Fruit fly (Drosophila melanogaster) whole organism, prepupa: ENCODE measurements around the gene CG5446.
A peak's percentile ranks its signal among the peaks of the same experiment; 100 is the strongest.

ENCODE experiments used
- Blimp-1 ChIP-seq: fragments of 200-800 bp; sonication (Bioruptor generic); optimal IDR thresholded peaks from 3 replicates; lab custom pipeline; 2017; ENCODE audit warnings: missing biosample characterization, missing genetic modification characterization, mild to moderate bottlenecking, moderate library complexity, missing genetic modification reagents
- CG10669 ChIP-seq: fragments of 200-800 bp; sonication (Bioruptor generic); optimal IDR thresholded peaks from 3 replicates; lab custom pipeline; 2018; ENCODE audit warnings: missing biosample characterization, mild to moderate bottlenecking, missing genetic modification characterization, moderate library complexity
- CG11294 ChIP-seq: fragments of 200-800 bp; sonication (Bioruptor generic); IDR thresholded peaks from 2 replicates; pipeline ENCODE4 v1.3.6; 2022; ENCODE audit warnings: missing biosample characterization, missing genetic modification characterization
- CG11762 ChIP-seq: fragments of 200-800 bp; sonication (Bioruptor generic); optimal IDR thresholded peaks from 3 replicates; lab custom pipeline; 2016; ENCODE audit warnings: missing biosample characterization, missing genetic modification characterization; ENCODE audit not compliant: insufficient read depth
- CG15336 ChIP-seq: fragments of 200-800 bp; sonication (Bioruptor generic); IDR thresholded peaks from 2 replicates; pipeline ENCODE4 v1.3.6; 2022; ENCODE audit warnings: missing biosample characterization, missing genetic modification characterization
- CG3032 ChIP-seq: fragments of 200-800 bp; optimal IDR thresholded peaks from 2 replicates; lab custom pipeline; 2019; ENCODE audit warnings: missing biosample characterization, mild to moderate bottlenecking, missing genetic modification characterization, moderate library complexity
- CG31627 ChIP-seq: fragments of 200-800 bp; sonication (Bioruptor generic); optimal IDR thresholded peaks from 3 replicates; lab custom pipeline; 2016; ENCODE audit warnings: missing biosample characterization, missing genetic modification characterization
- CG32006 ChIP-seq: fragments of 200-800 bp; sonication (Bioruptor generic); optimal IDR thresholded peaks from 3 replicates; lab custom pipeline; 2017; ENCODE audit warnings: missing biosample characterization, mild to moderate bottlenecking, missing genetic modification characterization
- CG34406 ChIP-seq: fragments of 200-800 bp; sonication (Bioruptor generic); optimal IDR thresholded peaks from 3 replicates; lab custom pipeline; 2016; ENCODE audit warnings: missing biosample characterization, missing genetic modification characterization
- CG6792 ChIP-seq: fragments of 200-800 bp; sonication (Bioruptor generic); optimal IDR thresholded peaks from 3 replicates; lab custom pipeline; 2016; ENCODE audit warnings: missing biosample characterization, missing genetic modification characterization
- CG6808 ChIP-seq: fragments of 200-800 bp; sonication (Bioruptor generic); optimal IDR thresholded peaks from 3 replicates; lab custom pipeline; 2017; ENCODE audit warnings: missing biosample characterization, missing genetic modification characterization, mild to moderate bottlenecking, moderate library complexity, missing genetic modification reagents
- CG6854 ChIP-seq: fragments of 200-800 bp; sonication (Bioruptor generic); optimal IDR thresholded peaks from 2 replicates; lab custom pipeline; 2017; ENCODE audit warnings: missing biosample characterization, mild to moderate bottlenecking, missing genetic modification characterization
- CG8119 ChIP-seq: fragments of 200-800 bp; sonication (Bioruptor generic); IDR thresholded peaks from 3 replicates; pipeline ENCODE4 v1.3.6; 2022; ENCODE audit warnings: missing biosample characterization, missing genetic modification characterization
- CG8632 ChIP-seq: fragments of 200-800 bp; sonication (Bioruptor generic); optimal IDR thresholded peaks from 3 replicates; lab custom pipeline; 2016; ENCODE audit warnings: missing biosample characterization, missing genetic modification characterization
- Eip75B ChIP-seq: fragments of 200-800 bp; sonication (Bioruptor generic); optimal IDR thresholded peaks from 3 replicates; lab custom pipeline; 2016; ENCODE audit warnings: missing biosample characterization, missing genetic modification characterization
- Eip78C ChIP-seq: fragments of 200-800 bp; sonication (Bioruptor generic); peaks from one replicate; lab custom pipeline; 2016; ENCODE audit warnings: missing biosample characterization, missing genetic modification characterization
- Ets21C ChIP-seq: fragments of 200-800 bp; sonication (Bioruptor generic); optimal IDR thresholded peaks from 3 replicates; lab custom pipeline; 2016; ENCODE audit warnings: missing biosample characterization, missing genetic modification characterization
- Hr39 ChIP-seq: fragments of 200-800 bp; sonication (Bioruptor generic); optimal IDR thresholded peaks from 2 replicates; lab custom pipeline; 2016; ENCODE audit warnings: missing biosample characterization, missing genetic modification characterization
- Hr4 ChIP-seq: fragments of 200-800 bp; sonication (Bioruptor generic); optimal IDR thresholded peaks from 3 replicates; lab custom pipeline; 2016; ENCODE audit warnings: missing biosample characterization, missing genetic modification characterization
- Met ChIP-seq: fragments of 200-800 bp; sonication (Bioruptor generic); optimal IDR thresholded peaks from 3 replicates; lab custom pipeline; 2016; ENCODE audit warnings: missing biosample characterization, missing genetic modification characterization
- OdsH ChIP-seq: fragments of 200-800 bp; sonication (Bioruptor generic); optimal IDR thresholded peaks from 3 replicates; lab custom pipeline; 2016; ENCODE audit warnings: missing biosample characterization, missing genetic modification characterization
- Smox ChIP-seq: fragments of 200-800 bp; sonication (Bioruptor generic); optimal IDR thresholded peaks from 3 replicates; lab custom pipeline; 2016; ENCODE audit warnings: missing biosample characterization, missing genetic modification characterization
- Sox102F ChIP-seq: fragments of 200-800 bp; sonication (Bioruptor generic); optimal IDR thresholded peaks from 2 replicates; lab custom pipeline; 2016; ENCODE audit warnings: missing biosample characterization, mild to moderate bottlenecking, missing genetic modification characterization
- Sox14 ChIP-seq: fragments of 200-800 bp; sonication (Bioruptor generic); optimal IDR thresholded peaks from 3 replicates; lab custom pipeline; 2016; ENCODE audit warnings: missing biosample characterization, missing genetic modification characterization
- Sox15 ChIP-seq: fragments of 200-800 bp; sonication (Bioruptor generic); optimal IDR thresholded peaks from 3 replicates; lab custom pipeline; 2016; ENCODE audit warnings: missing biosample characterization, missing genetic modification characterization
- acj6 ChIP-seq: fragments of 200-800 bp; sonication (Bioruptor generic); optimal IDR thresholded peaks from 3 replicates; lab custom pipeline; 2016; ENCODE audit warnings: missing biosample characterization, missing genetic modification characterization
- dac ChIP-seq: fragments of 200-800 bp; sonication (Bioruptor generic); optimal IDR thresholded peaks from 2 replicates; lab custom pipeline; 2017; ENCODE audit warnings: missing biosample characterization, mild to moderate bottlenecking, missing genetic modification characterization
- eg ChIP-seq: fragments of 200-800 bp; sonication (Bioruptor generic); IDR thresholded peaks from 3 replicates; pipeline ENCODE4 v1.3.6; 2022; ENCODE audit warnings: missing biosample characterization, missing genetic modification characterization
- esn ChIP-seq: fragments of 200-800 bp; sonication (Bioruptor generic); optimal IDR thresholded peaks from 2 replicates; lab custom pipeline; 2016; ENCODE audit warnings: missing biosample characterization, mild to moderate bottlenecking, missing genetic modification characterization, moderate library complexity
- fkh ChIP-seq: fragments of 200-800 bp; sonication (Bioruptor generic); optimal IDR thresholded peaks from 3 replicates; lab custom pipeline; 2017; ENCODE audit warnings: missing biosample characterization, mild to moderate bottlenecking, missing genetic modification characterization, moderate library complexity
- lz ChIP-seq: fragments of 200-800 bp; sonication (Bioruptor generic); optimal IDR thresholded peaks from 3 replicates; lab custom pipeline; 2016; ENCODE audit warnings: missing biosample characterization, missing genetic modification characterization
- net ChIP-seq: fragments of 200-800 bp; sonication (Bioruptor generic); optimal IDR thresholded peaks from 3 replicates; lab custom pipeline; 2016; ENCODE audit warnings: missing biosample characterization, missing genetic modification characterization
- pdm3 ChIP-seq: fragments of 200-800 bp; sonication (Bioruptor generic); optimal IDR thresholded peaks from 3 replicates; lab custom pipeline; 2016; ENCODE audit warnings: missing biosample characterization, missing genetic modification characterization
- salr ChIP-seq, 2 experiments: fragments of 200-800 bp; sonication (Bioruptor generic); optimal IDR thresholded peaks; 3 replicates each; lab custom pipeline; 2016 to 2018; ENCODE audit warnings: missing biosample characterization in 2 of 2, missing genetic modification characterization in 2 of 2, mild to moderate bottlenecking in 1 of 2
- ss ChIP-seq, 2 experiments: fragments of 200-800 bp; sonication (Bioruptor generic); optimal IDR thresholded peaks; 2 replicates in 1 of 2; 3 replicates in 1 of 2; lab custom pipeline; 2017 to 2018; ENCODE audit warnings: mild to moderate bottlenecking in 2 of 2, missing biosample characterization in 2 of 2, missing genetic modification characterization in 2 of 2, moderate library complexity in 1 of 2
- svp ChIP-seq: fragments of 200-800 bp; sonication (Bioruptor generic); peaks from one replicate; lab custom pipeline; 2016; ENCODE audit warnings: missing biosample characterization, missing genetic modification characterization
- topi ChIP-seq: fragments of 200-800 bp; sonication (Bioruptor generic); optimal IDR thresholded peaks from 3 replicates; lab custom pipeline; 2016; ENCODE audit warnings: missing biosample characterization, missing genetic modification characterization
- vri ChIP-seq: fragments of 200-800 bp; sonication (Bioruptor generic); optimal IDR thresholded peaks from 3 replicates; lab custom pipeline; 2016; ENCODE audit warnings: missing biosample characterization, mild to moderate bottlenecking, missing genetic modification characterization

Gene CG5446

dm6 chr2L:12424555-12424954 lies 3.0 kb downstream of the CG5446 start, which contains the start of gene Fam92 (continued):
- TF ChIP-seq CG10669 (GFP tag; lab: Kevin White, UChicago) (peak; percentile 2), ss (GFP tag; optimal IDR thresholded peaks at IDR 0.05; lab: Kevin White, UChicago) (no peak), esn (peak; percentile 71), Eip75B (GFP tag; lab: Kevin White, UChicago) (peak; percentile 22), CG11762 (no peak), CG11294 (GFP tag; lab: Robert Waterston, UW) (no peak)
- TF ChIP-seq, all 60 proteins: peak for 26

DNA sequence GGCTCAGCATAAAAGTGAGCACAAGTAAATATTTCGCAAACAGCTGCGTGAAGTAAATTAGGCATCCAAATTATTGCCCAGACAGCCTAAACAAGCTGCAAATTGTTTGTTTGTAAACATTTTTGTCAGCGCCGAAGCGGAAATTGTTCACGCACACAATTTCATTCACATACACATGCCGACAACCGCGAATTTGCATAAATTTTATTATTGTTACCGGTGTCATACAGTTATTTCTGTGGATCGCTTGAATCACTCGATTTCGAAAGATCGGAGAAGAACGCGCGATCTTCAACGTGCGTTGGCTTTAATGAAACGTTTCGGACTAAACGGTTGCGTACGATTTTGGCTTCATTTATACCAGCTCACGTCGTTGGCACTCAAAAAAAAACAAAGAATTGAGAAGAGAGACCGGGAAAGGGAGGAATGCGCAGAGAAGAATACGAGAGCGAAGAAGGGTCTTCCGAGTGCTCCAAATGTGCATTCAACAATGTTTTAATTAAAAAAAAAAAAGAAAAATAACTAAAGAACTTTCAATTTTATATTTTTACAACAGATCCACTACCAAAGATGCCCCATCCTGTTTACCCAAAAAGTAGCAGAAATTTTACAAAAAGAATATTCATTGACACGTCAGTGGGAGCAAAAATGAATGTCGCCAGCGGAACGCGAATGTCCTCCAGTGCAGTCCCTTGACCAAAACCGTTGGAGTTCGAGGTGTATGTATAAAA lies 4.2 kb downstream of the CG5446 start, which contains the start of gene vir-1:
Gene vir-1 (minus strand): TSS at position 334 of the 731 bp plus-strand sequence.
- TF ChIP-seq svp (GFP tag; lab: Kevin White, UChicago) (no peak), CG8632 (GFP tag; lab: Kevin White, UChicago) (peak; percentile 8), CG32006 (GFP tag; lab: Kevin White, UChicago) (no peak), Hr39 (GFP tag; lab: Kevin White, UChicago) (no peak), esn (peak; percentile 25), CG6808 (peak; percentile 8), Blimp-1 (GFP tag; lab: Kevin White, UChicago) (peak; percentile 52), topi (peak; percentile 33), ss (GFP tag; optimal IDR thresholded peaks at IDR 0.05; lab: Kevin White, UChicago) (peak in 1 of 2 experiments; percentile 15), Met (GFP tag; lab: Kevin White, UChicago) (peak; percentile 32), Sox102F (GFP tag; lab: Kevin White, UChicago) (peak; percentile 15), fkh (GFP tag; lab: Kevin White, UChicago) (peak; percentile 6), Eip78C (GFP tag; lab: Kevin White, UChicago) (peak; percentile 61)

DNA sequence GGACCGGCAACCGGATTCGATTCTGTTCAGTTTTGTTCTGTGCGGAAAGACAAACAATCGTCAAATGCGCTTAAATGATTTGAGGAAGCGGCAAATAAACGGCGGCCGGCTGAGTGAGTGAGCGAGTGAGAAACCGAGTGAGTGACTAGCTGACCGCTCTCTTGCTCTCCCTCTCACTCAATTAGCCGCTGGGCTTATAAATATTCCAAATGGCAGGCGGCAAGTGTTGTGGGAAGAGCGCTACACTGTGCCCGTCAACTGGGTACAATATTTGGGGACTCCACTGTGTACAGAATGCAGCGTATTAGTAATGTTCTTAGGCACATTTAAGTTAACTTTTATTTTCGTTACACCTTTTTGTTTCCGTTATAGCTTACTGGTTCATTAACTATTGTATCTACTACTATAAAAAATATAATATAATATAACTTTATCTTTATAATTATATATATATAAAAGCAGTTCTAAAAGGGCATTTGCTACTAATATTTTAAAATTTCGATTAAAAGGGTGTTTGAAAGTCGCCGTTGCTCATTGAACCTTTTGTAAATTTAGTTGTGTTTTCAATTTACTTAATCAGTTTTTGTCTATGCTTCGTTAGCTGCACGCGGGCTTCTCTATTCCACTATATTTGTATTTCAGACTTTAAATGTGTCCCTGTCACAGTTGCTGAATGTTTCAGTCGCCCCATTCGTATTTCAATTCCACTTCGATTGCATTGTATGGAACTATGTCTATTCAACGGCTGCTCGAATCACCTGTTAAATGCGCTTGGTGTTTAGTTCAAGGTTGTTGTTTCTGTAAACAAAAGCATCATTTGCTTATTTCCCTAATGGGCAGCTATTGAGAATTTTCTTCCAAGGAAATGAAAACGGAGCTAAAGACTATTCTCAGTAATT lies 5.5 kb downstream of the CG5446 start:
- TF ChIP-seq Hr4 (GFP tag; lab: Kevin White, UChicago), result no peak
- TF ChIP-seq CG15336 (GFP tag; lab: Robert Waterston, UW), result peak; percentile 44; the same call in 1 of the 2 replicates
- peak; percentile 26; the same call in 1 of the 3 replicates for TF ChIP-seq CG8119 (GFP tag; lab: Robert Waterston, UW)
- peak; percentile 30 for TF ChIP-seq Eip78C (GFP tag; lab: Kevin White, UChicago)

DNA sequence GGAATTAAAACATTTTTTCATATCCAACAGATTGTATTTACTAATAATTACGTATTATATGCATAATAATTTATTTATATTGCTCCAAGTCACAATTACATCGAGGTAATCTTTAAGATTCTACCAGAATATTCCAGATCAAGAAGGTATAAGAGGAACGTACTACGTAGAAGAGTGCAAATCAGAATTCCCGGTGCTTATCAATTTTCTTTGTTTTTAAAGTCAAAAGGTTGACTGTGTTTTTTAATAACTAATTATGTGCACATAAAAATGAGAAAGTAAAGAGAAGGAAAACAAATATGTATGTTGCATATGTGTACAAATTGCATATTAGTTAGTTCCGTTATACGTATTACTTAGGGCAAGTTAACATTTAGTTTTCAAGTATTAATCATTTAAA lies 6.3 kb downstream of the CG5446 start:
- TF ChIP-seq svp (GFP tag; lab: Kevin White, UChicago) (peak; percentile 91), ss (GFP tag; optimal IDR thresholded peaks at IDR 0.05; lab: Kevin White, UChicago) (no peak)

DNA sequence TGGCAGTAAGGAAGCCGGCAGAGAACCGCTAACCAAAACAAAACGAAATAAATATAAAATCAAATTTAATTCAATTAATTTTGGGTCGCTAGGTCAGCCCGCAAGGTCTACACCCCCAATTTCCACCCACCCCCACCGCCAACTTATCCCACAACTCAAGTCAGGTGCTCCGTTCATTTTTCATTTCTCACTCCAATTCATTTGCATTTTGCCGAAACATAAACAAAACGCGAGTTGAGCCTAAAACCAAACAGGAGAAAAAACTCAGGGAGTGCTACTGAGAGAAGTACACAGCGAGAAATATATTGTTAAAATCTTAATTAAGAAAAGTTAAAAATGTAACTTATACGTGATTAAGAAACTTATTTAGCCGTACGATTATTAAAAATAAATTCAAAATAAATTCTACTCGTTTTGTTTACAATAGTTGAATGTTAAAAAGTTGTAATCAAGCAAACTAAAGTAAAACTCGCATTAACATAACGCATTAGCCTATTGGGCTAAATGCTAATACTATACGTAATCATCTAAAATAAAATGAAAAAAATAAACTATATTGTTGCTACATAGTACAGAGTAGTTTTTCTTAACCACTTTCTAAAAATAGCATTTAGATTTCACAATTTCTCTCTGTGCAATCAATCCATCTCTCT lies 11.9 kb downstream of the CG5446 start:
- no peak for TF ChIP-seq CG6854 (GFP tag; lab: Kevin White, UChicago)
- peak; percentile 21 for TF ChIP-seq lz (GFP tag; lab: Kevin White, UChicago)
- TF ChIP-seq topi, result peak; percentile 50
- no peak for TF ChIP-seq Sox14
- no peak for TF ChIP-seq salr (GFP tag; optimal IDR thresholded peaks at IDR 0.05; lab: Kevin White, UChicago)
- peak; percentile 74 for TF ChIP-seq Eip78C (GFP tag; lab: Kevin White, UChicago)
- TF ChIP-seq CG34406, result peak; percentile 17
- no peak for TF ChIP-seq Sox15
- peak; percentile 44 for TF ChIP-seq Smox (GFP tag; lab: Kevin White, UChicago)
- peak; percentile 2 for TF ChIP-seq OdsH (GFP tag; lab: Kevin White, UChicago)
- peak; percentile 25 for TF ChIP-seq Hr39 (GFP tag; lab: Kevin White, UChicago)
- TF ChIP-seq dac, result no peak
- 0 out of 3 replicates have a peak, but pooled peaks have one; percentile 5 for TF ChIP-seq eg (GFP tag; lab: Robert Waterston, UW)
- TF ChIP-seq CG6792, result no peak
- TF ChIP-seq acj6 (GFP tag; lab: Kevin White, UChicago), result peak; percentile 11
- TF ChIP-seq pdm3 (GFP tag; lab: Kevin White, UChicago), result peak; percentile 16
- TF ChIP-seq Ets21C (GFP tag; lab: Kevin White, UChicago), result peak; percentile 1
- peak; percentile 56 for TF ChIP-seq esn
- TF ChIP-seq CG3032 (tag; lab: Kevin White, UChicago), result no peak
- no peak for TF ChIP-seq vri (GFP tag; lab: Kevin White, UChicago)
- TF ChIP-seq svp (GFP tag; lab: Kevin White, UChicago), result peak; percentile 73
- no peak for TF ChIP-seq net
- TF ChIP-seq CG32006 (GFP tag; lab: Kevin White, UChicago), result peak; percentile 11
- TF ChIP-seq CG31627 (GFP tag; lab: Kevin White, UChicago), result peak; percentile 36
- TF ChIP-seq CG10669 (GFP tag; lab: Kevin White, UChicago), result no peak
